Worm (Caenorhabditis elegans): ENCODE data around the gene C24H12.4.
"Not testable (repeated sequence)": the region's sequence is repeated elsewhere in the genome, so short reads cannot be mapped to it uniquely, and the experiment has no call there.

ce11 chrII:454646-455045 lies 43.6 kb downstream of the C24H12.4 start, which contains the start of gene W10D9.1:
- TF ChIP-seq W03F9.2, dao-5 (tag; optimal IDR thresholded peaks at IDR 0.05): not testable (repeated sequence)

All from whole organism, L4/young adult.